Worm (Caenorhabditis elegans) whole organism, L4 larva: Measurements from ENCODE around the gene nhr-207.
A peak's percentile ranks its signal among the peaks of the same experiment; 100 is the strongest.

Source experiments
- F49E8.2 ChIP-seq: sonication (generic microtip); optimal IDR thresholded peaks from 2 replicates; lab custom pipeline; 2016; ENCODE audit warnings: missing compliant biosample characterization, mild to moderate bottlenecking, missing genetic modification characterization, borderline replicate concordance
- T20F7.1 ChIP-seq: fragments of 200-800 bp; sonication (Bioruptor generic); optimal IDR thresholded peaks from 2 replicates; lab custom pipeline; 2018; ENCODE audit warnings: mild to moderate bottlenecking, missing genetic modification characterization, missing compliant biosample characterization
- T26A8.4 ChIP-seq: fragments of 200-800 bp; sonication (Bioruptor generic); IDR thresholded peaks from 2 replicates; pipeline ENCODE4 v1.3.6; 2022; ENCODE audit warnings: missing genetic modification characterization, missing compliant biosample characterization
- ZK546.5 ChIP-seq, 2 experiments: sonication (generic microtip); optimal IDR thresholded peaks; 2 replicates each; lab custom pipeline; 2017; ENCODE audit warnings: missing biosample characterization in 2 of 2, missing genetic modification characterization in 2 of 2
- aha-1 ChIP-seq: fragments of 150-350 bp; peaks from one replicate; lab custom pipeline; 2014; ENCODE audit warnings: missing biosample characterization, missing genetic modification characterization
- arid-1 ChIP-seq: fragments of 200-800 bp; sonication (Bioruptor generic); conservative IDR thresholded peaks from 2 replicates; pipeline ENCODE4 v1.3.6; 2022; ENCODE audit warnings: missing genetic modification reagents, missing genetic modification characterization, missing compliant biosample characterization
- ceh-28 ChIP-seq: fragments of 150-350 bp; optimal IDR thresholded peaks from 2 replicates; lab custom pipeline; 2014; ENCODE audit warnings: missing biosample characterization, missing genetic modification reagents, missing genetic modification characterization
- ceh-32 ChIP-seq: sonication (generic microtip); optimal IDR thresholded peaks from 2 replicates; lab custom pipeline; 2016; ENCODE audit warnings: mild to moderate bottlenecking, missing genetic modification characterization, missing compliant biosample characterization; ENCODE audit not compliant: poor library complexity
- cey-2 ChIP-seq: sonication (generic microtip); optimal IDR thresholded peaks from 3 replicates; lab custom pipeline; 2017; ENCODE audit warnings: missing genetic modification characterization, mild to moderate bottlenecking, missing compliant biosample characterization, antibody characterized with exemption, borderline replicate concordance; ENCODE audit not compliant: insufficient read depth
- daf-16 ChIP-seq, 3 experiments: sonication (generic microtip); optimal IDR thresholded peaks; 2 replicates each; lab custom pipeline; 2016 to 2017; ENCODE audit warnings: missing genetic modification characterization in 3 of 3, missing genetic modification reagents in 3 of 3, mild to moderate bottlenecking in 2 of 3, missing compliant biosample characterization in 2 of 3, missing biosample characterization in 1 of 3, moderate library complexity in 1 of 3
- dmd-6 ChIP-seq: fragments of 200-800 bp; sonication (Bioruptor generic); IDR thresholded peaks from 2 replicates; pipeline ENCODE4 v1.3.6; 2022; ENCODE audit warnings: missing genetic modification reagents, missing genetic modification characterization, missing compliant biosample characterization
- dve-1 ChIP-seq: sonication (generic microtip); optimal IDR thresholded peaks from 2 replicates; lab custom pipeline; 2017; ENCODE audit warnings: antibody characterized with exemption, mild to moderate bottlenecking, missing genetic modification characterization, missing compliant biosample characterization; ENCODE audit not compliant: insufficient read depth
- fos-1 ChIP-seq: fragments of 150-350 bp; optimal IDR thresholded peaks from 2 replicates; lab custom pipeline; 2014; ENCODE audit warnings: missing biosample characterization, missing genetic modification characterization
- hif-1 ChIP-seq, 2 experiments: sonication (generic microtip); optimal IDR thresholded peaks; 2 replicates each; lab custom pipeline; 2016 to 2017; ENCODE audit warnings: missing compliant biosample characterization in 2 of 2, missing genetic modification characterization in 2 of 2, missing genetic modification reagents in 2 of 2, missing genotype in 2 of 2, mild to moderate bottlenecking in 1 of 2
- hlh-11 ChIP-seq: fragments of 200-800 bp; sonication (Bioruptor generic); optimal IDR thresholded peaks from 2 replicates; lab custom pipeline; 2018; ENCODE audit warnings: mild to moderate bottlenecking, missing genetic modification characterization, missing compliant biosample characterization
- hlh-30 ChIP-seq: sonication (generic microtip); optimal IDR thresholded peaks from 2 replicates; lab custom pipeline; 2017; ENCODE audit warnings: antibody characterized with exemption, mild to moderate bottlenecking, missing genetic modification characterization, missing compliant biosample characterization; ENCODE audit not compliant: insufficient read depth
- hmg-1.1 ChIP-seq: fragments of 200-800 bp; sonication (Bioruptor generic); IDR thresholded peaks from 2 replicates; pipeline ENCODE4 v1.3.6; 2022; ENCODE audit warnings: missing genetic modification reagents, missing genetic modification characterization, missing compliant biosample characterization
- lim-7 ChIP-seq: fragments of 200-800 bp; sonication (Bioruptor generic); IDR thresholded peaks from 2 replicates; pipeline ENCODE4 v1.3.6; 2022; ENCODE audit warnings: missing genetic modification characterization, missing compliant biosample characterization
- lin-1 ChIP-seq: fragments of 200-800 bp; sonication (Bioruptor generic); IDR thresholded peaks from 2 replicates; pipeline ENCODE4 v1.3.6; 2022; ENCODE audit warnings: missing genetic modification reagents, missing genetic modification characterization, missing compliant biosample characterization
- lin-15B ChIP-seq: fragments of 150-350 bp; sonication (generic microtip); optimal IDR thresholded peaks from 3 replicates; lab custom pipeline; 2014; ENCODE audit warnings: missing biosample characterization, missing genetic modification characterization
- lin-38 ChIP-seq: fragments of 200-800 bp; sonication (Bioruptor generic); IDR thresholded peaks from 2 replicates; pipeline ENCODE4 v1.3.6; 2022; ENCODE audit warnings: missing genetic modification reagents, missing genetic modification characterization, missing compliant biosample characterization
- lin-39 ChIP-seq: fragments of 150-350 bp; optimal IDR thresholded peaks from 2 replicates; lab custom pipeline; 2014; ENCODE audit warnings: missing biosample characterization, missing genetic modification reagents, missing genetic modification characterization
- lir-3 ChIP-seq: sonication (generic microtip); optimal IDR thresholded peaks from 2 replicates; lab custom pipeline; 2016; ENCODE audit warnings: mild to moderate bottlenecking, missing genetic modification characterization, missing compliant biosample characterization
- lsy-2 ChIP-seq, 2 experiments: fragments of 150-350 bp in 1 of 2; sonication (generic microtip) in 1 of 2; optimal IDR thresholded peaks; 2 replicates each; lab custom pipeline; 2014 to 2017; ENCODE audit warnings: missing biosample characterization in 2 of 2, missing genetic modification characterization in 2 of 2
- madf-5 ChIP-seq, 2 experiments: fragments of 200-800 bp; sonication (Bioruptor generic); IDR thresholded peaks; 2 replicates each; pipeline ENCODE4 v1.3.6; 2022; ENCODE audit warnings: missing compliant biosample characterization in 2 of 2, missing genetic modification characterization in 2 of 2
- mdl-1 ChIP-seq, 2 experiments: fragments of 150-350 bp in 1 of 2; sonication (generic microtip) in 1 of 2; optimal IDR thresholded peaks; 2 replicates each; lab custom pipeline; 2014 to 2017; ENCODE audit warnings: missing biosample characterization in 2 of 2, missing genetic modification characterization in 2 of 2
- mes-2 ChIP-seq: sonication (generic microtip); optimal IDR thresholded peaks from 2 replicates; lab custom pipeline; 2016; ENCODE audit warnings: missing genotype, mild to moderate bottlenecking, missing genetic modification characterization, missing compliant biosample characterization; ENCODE audit not compliant: poor library complexity, severe bottlenecking
- mxl-2 ChIP-seq: fragments of 200-800 bp; sonication (Bioruptor generic); conservative IDR thresholded peaks from 2 replicates; pipeline ENCODE4 v1.3.6; 2022; ENCODE audit warnings: missing genetic modification reagents, missing genetic modification characterization, missing compliant biosample characterization
- mxl-3 ChIP-seq: fragments of 200-800 bp; sonication (Bioruptor generic); optimal IDR thresholded peaks from 2 replicates; lab custom pipeline; 2018; ENCODE audit warnings: mild to moderate bottlenecking, missing genetic modification characterization, missing compliant biosample characterization
- nhr-10 ChIP-seq: fragments of 150-350 bp; optimal IDR thresholded peaks from 2 replicates; lab custom pipeline; 2014; ENCODE audit warnings: missing biosample characterization, missing genetic modification characterization
- nhr-11 ChIP-seq: fragments of 150-350 bp; optimal IDR thresholded peaks from 2 replicates; lab custom pipeline; 2014; ENCODE audit warnings: missing biosample characterization, missing genetic modification characterization
- nhr-111 ChIP-seq: fragments of 200-800 bp; sonication (Bioruptor generic); optimal IDR thresholded peaks from 2 replicates; lab custom pipeline; 2018; ENCODE audit warnings: mild to moderate bottlenecking, missing genetic modification characterization, missing compliant biosample characterization
- nhr-28 ChIP-seq: fragments of 150-350 bp; optimal IDR thresholded peaks from 2 replicates; lab custom pipeline; 2014; ENCODE audit warnings: missing biosample characterization, missing genetic modification characterization
- nhr-42 ChIP-seq: fragments of 200-800 bp; sonication (Bioruptor generic); IDR thresholded peaks from 2 replicates; pipeline ENCODE4 v1.3.6; 2022; ENCODE audit warnings: missing genetic modification characterization, missing compliant biosample characterization
- nhr-48 ChIP-seq: sonication (generic microtip); optimal IDR thresholded peaks from 2 replicates; lab custom pipeline; 2016; ENCODE audit warnings: mild to moderate bottlenecking, missing genetic modification characterization, missing compliant biosample characterization
- nhr-6 ChIP-seq: fragments of 150-350 bp; optimal IDR thresholded peaks from 2 replicates; lab custom pipeline; 2014; ENCODE audit warnings: missing biosample characterization, missing genetic modification characterization
- rbr-2 ChIP-seq: sonication (generic microtip); optimal IDR thresholded peaks from 2 replicates; lab custom pipeline; 2016; ENCODE audit warnings: missing genotype, missing genetic modification characterization, missing compliant biosample characterization
- saeg-2 ChIP-seq: fragments of 200-800 bp; sonication (Bioruptor generic); IDR thresholded peaks from 2 replicates; pipeline ENCODE4 v1.3.6; 2022; ENCODE audit warnings: missing genetic modification reagents, missing genetic modification characterization, missing compliant biosample characterization
- set-16 ChIP-seq: fragments of 200-800 bp; sonication (Bioruptor generic); IDR thresholded peaks from 2 replicates; pipeline ENCODE4 v1.3.6; 2022; ENCODE audit warnings: missing genetic modification reagents, missing genetic modification characterization, missing compliant biosample characterization
- skn-1 ChIP-seq: fragments of 150-350 bp; optimal IDR thresholded peaks from 2 replicates; lab custom pipeline; 2014; ENCODE audit warnings: missing biosample characterization, missing genetic modification characterization
- snpc-4 ChIP-seq: fragments of 150-350 bp; optimal IDR thresholded peaks from 2 replicates; lab custom pipeline; 2014; ENCODE audit warnings: missing biosample characterization, missing genetic modification characterization
- spr-1 ChIP-seq: sonication (generic microtip); optimal IDR thresholded peaks from 2 replicates; lab custom pipeline; 2016; ENCODE audit warnings: mild to moderate bottlenecking, missing genetic modification characterization, missing compliant biosample characterization
- tag-97 ChIP-seq: fragments of 200-800 bp; sonication (Bioruptor generic); IDR thresholded peaks from 2 replicates; pipeline ENCODE4 v1.3.6; 2022; ENCODE audit warnings: missing genetic modification characterization, missing compliant biosample characterization
- tra-1 ChIP-seq: fragments of 200-800 bp; sonication (Bioruptor generic); IDR thresholded peaks from 2 replicates; pipeline ENCODE4 v1.3.6; 2022; ENCODE audit warnings: missing genetic modification reagents, missing genetic modification characterization, missing compliant biosample characterization
- zag-1 ChIP-seq: fragments of 150-350 bp; optimal IDR thresholded peaks from 2 replicates; lab custom pipeline; 2014; ENCODE audit warnings: missing biosample characterization, missing genetic modification characterization
- zfp-2 ChIP-seq: sonication (generic microtip); optimal IDR thresholded peaks from 2 replicates; lab custom pipeline; 2016; ENCODE audit warnings: mild to moderate bottlenecking, missing genetic modification characterization, missing compliant biosample characterization
- ztf-11 ChIP-seq: fragments of 150-350 bp; optimal IDR thresholded peaks from 2 replicates; lab custom pipeline; 2014; ENCODE audit warnings: missing biosample characterization, missing genetic modification characterization

The nhr-207 gene

DNA sequence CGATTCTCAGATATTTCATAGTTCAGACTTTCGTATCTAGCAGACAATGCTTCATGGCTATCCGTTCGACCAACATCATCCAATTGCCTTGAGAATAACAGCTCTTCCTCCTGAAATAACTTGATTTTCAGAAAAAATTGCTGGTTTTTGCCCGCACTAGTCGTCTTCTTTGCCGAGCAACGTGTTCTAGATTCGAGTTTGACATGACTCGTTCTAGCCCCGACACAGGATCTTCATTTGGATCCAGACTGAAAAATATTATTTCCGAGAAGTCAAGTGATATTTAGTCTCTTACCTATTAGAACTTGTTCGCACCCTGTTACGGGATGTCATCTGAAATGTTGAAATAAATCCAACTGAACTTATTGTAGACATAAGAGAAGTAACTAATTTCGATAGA lies 32.9 kb upstream of the nhr-207 start, which contains the start of gene clh-6 (continued):
- peak in 1 of 2 experiments; percentile 50 for TF ChIP-seq lsy-2 (tag; optimal IDR thresholded peaks at IDR 0.05; lab: Kevin White, UChicago)
- TF ChIP-seq lin-1, result no peak
- TF ChIP-seq hmg-1.1 (GFP tag; lab: Robert Waterston, UW), result no peak
- TF ChIP-seq T26A8.4 (GFP tag; lab: Robert Waterston, UW), result 0 out of 2 replicates have a peak, but pooled peaks have one; percentile 36
- no peak for TF ChIP-seq lim-7 (GFP tag; lab: Robert Waterston, UW)
- peak; percentile 15 for TF ChIP-seq nhr-6 (tag; lab: Kevin White, UChicago)
- no peak for TF ChIP-seq madf-5 (GFP tag; IDR thresholded peaks at IDR 0.05; lab: Robert Waterston, UW)
- TF ChIP-seq nhr-10 (tag; lab: Kevin White, UChicago), result no peak
- TF ChIP-seq tra-1, result no peak
- TF ChIP-seq hif-1 (tag; optimal IDR thresholded peaks at IDR 0.05; lab: Kevin White, UChicago), result no peak
- TF ChIP-seq zfp-2 (tag; lab: Kevin White, UChicago), result no peak
- no peak for TF ChIP-seq nhr-42 (GFP tag; lab: Robert Waterston, UW)
- TF ChIP-seq aha-1 (tag; lab: Kevin White, UChicago), result peak; percentile 87
- no peak for TF ChIP-seq skn-1 (tag; lab: Kevin White, UChicago)
- no peak for TF ChIP-seq ztf-11 (tag; lab: Kevin White, UChicago)
- no peak for TF ChIP-seq T20F7.1 (GFP tag; lab: Kevin White, UChicago)
- no peak for TF ChIP-seq lin-15B (tag; lab: Kevin White, UChicago)
- TF ChIP-seq spr-1 (tag; lab: Kevin White, UChicago), result no peak
- TF ChIP-seq saeg-2 (GFP tag; lab: Robert Waterston, UW), result no peak
- TF ChIP-seq mxl-2, result no peak
- no peak for TF ChIP-seq set-16
- no peak for TF ChIP-seq ceh-28 (tag; lab: Kevin White, UChicago)
- TF ChIP-seq cey-2, result no peak
- no peak for TF ChIP-seq tag-97 (GFP tag; lab: Robert Waterston, UW)
- no peak for TF ChIP-seq ceh-32
- TF ChIP-seq lin-38, result peak; percentile 44
- no peak for TF ChIP-seq rbr-2 (tag; lab: Kevin White, UChicago)
- no peak for TF ChIP-seq snpc-4 (tag; lab: Kevin White, UChicago)
- TF ChIP-seq daf-16 (GFP tag; optimal IDR thresholded peaks at IDR 0.05; lab: Kevin White, UChicago), result no peak
- TF ChIP-seq daf-16 (tag; optimal IDR thresholded peaks at IDR 0.05; lab: Kevin White, UChicago), result peak; percentile 27
- no peak for TF ChIP-seq zag-1
- TF ChIP-seq lir-3, result no peak

DNA sequence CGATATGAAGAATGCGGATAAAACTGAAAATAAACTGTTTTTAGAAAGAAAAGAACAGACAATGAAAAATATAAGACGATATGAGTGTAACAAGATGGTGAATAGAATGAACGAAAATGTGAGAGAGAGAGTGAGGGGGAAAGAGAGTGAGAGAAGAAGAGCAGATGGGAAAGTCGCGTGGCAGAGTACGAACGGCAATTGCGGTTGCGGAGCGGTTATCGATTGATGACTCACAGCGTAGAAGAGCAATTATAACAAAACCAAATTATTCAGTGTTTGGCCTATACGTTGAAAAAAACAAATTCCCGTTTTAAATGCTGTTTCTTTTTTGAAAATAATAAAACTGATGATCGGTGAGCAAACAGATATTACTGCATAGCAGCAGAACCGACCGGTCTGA lies 30.6 kb upstream of the nhr-207 start, which contains the start of gene pqn-53:
pqn-53 (minus strand) TSS at position 23 of the 400 bp plus-strand sequence.
- TF ChIP-seq madf-5 (GFP tag; IDR thresholded peaks at IDR 0.05; lab: Robert Waterston, UW) (no peak), mes-2 (tag; lab: Kevin White, UChicago) (peak; percentile 22), fos-1 (tag; lab: Kevin White, UChicago) (no peak), zag-1 (no peak), hlh-11 (tag; lab: Kevin White, UChicago) (peak; percentile 28), lsy-2 (tag; optimal IDR thresholded peaks at IDR 0.05; lab: Kevin White, UChicago) (peak in 1 of 2 experiments; percentile 13), ceh-28 (tag; lab: Kevin White, UChicago) (peak; percentile 27), hlh-30 (tag; lab: Kevin White, UChicago) (peak; percentile 41), ZK546.5 (tag; optimal IDR thresholded peaks at IDR 0.05; lab: Kevin White, UChicago) (no peak), lin-15B (tag; lab: Kevin White, UChicago) (no peak), nhr-28 (peak; percentile 26), nhr-11 (tag; lab: Kevin White, UChicago) (peak; percentile 30), aha-1 (tag; lab: Kevin White, UChicago) (peak; percentile 93), dmd-6 (GFP tag; lab: Robert Waterston, UW) (0 out of 2 replicates have a peak, but pooled peaks have one; percentile 8), lin-39 (tag; lab: Kevin White, UChicago) (no peak), hmg-1.1 (GFP tag; lab: Robert Waterston, UW) (0 out of 2 replicates have a peak, but pooled peaks have one; percentile 15), F49E8.2 (no peak), nhr-48 (no peak), dve-1 (peak; percentile 14), nhr-6 (tag; lab: Kevin White, UChicago) (peak; percentile 62), nhr-111 (GFP tag; lab: Kevin White, UChicago) (peak; percentile 22), arid-1 (GFP tag; lab: Robert Waterston, UW) (0 out of 2 replicates have a peak, but pooled peaks have one; percentile 11), mdl-1 (tag; optimal IDR thresholded peaks at IDR 0.05; lab: Kevin White, UChicago) (peak in 1 of 2 experiments; percentile 59), mxl-3 (GFP tag; lab: Kevin White, UChicago) (peak; percentile 26)
